Fruit fly (Drosophila melanogaster) whole organism, embryonic: ENCODE results near the gene CG45078.

Experiments used
- Awh ChIP-seq: fragments of 200-800 bp; sonication (Bioruptor generic); IDR thresholded peaks from 2 replicates; pipeline ENCODE4, ENCODE4 v1.3.6; 2022; ENCODE audit warnings: missing biosample characterization, missing genetic modification characterization
- CG10209 ChIP-seq: fragments of 200-800 bp; sonication (Bioruptor generic); optimal IDR thresholded peaks from 3 replicates; lab custom pipeline; 2017; ENCODE audit warnings: missing biosample characterization, mild to moderate bottlenecking, missing genetic modification characterization, missing genetic modification reagents
- CG10321 ChIP-seq: fragments of 200-800 bp; sonication (Bioruptor generic); IDR thresholded peaks from 2 replicates; pipeline ENCODE4 v1.3.6; 2022; ENCODE audit warnings: missing biosample characterization, missing genetic modification characterization
- CG10366 ChIP-seq: fragments of 200-800 bp; sonication (Bioruptor generic); IDR thresholded peaks from 2 replicates; pipeline ENCODE4 v1.3.6; 2022; ENCODE audit warnings: missing biosample characterization, missing genetic modification characterization
- CG10565 ChIP-seq: fragments of 200-800 bp; sonication (Bioruptor generic); optimal IDR thresholded peaks from 3 replicates; lab custom pipeline; 2016; ENCODE audit warnings: missing biosample characterization, mild to moderate bottlenecking, missing genetic modification characterization
- CG10959 ChIP-seq: fragments of 200-800 bp; sonication (Bioruptor generic); IDR thresholded peaks from 2 replicates; pipeline ENCODE4 v1.3.6; 2022; ENCODE audit warnings: missing biosample characterization, missing genetic modification characterization
- CG12769 ChIP-seq: fragments of 200-800 bp; sonication (Bioruptor generic); optimal IDR thresholded peaks from 2 replicates; lab custom pipeline; 2019; ENCODE audit warnings: missing biosample characterization, mild to moderate bottlenecking, missing genetic modification characterization, moderate library complexity
- CG16813 ChIP-seq: fragments of 200-800 bp; sonication (Bioruptor generic); IDR thresholded peaks from 3 replicates; pipeline ENCODE4 v1.3.6; 2022; ENCODE audit warnings: missing biosample characterization, missing genetic modification characterization; ENCODE audit not compliant: partially characterized antibody
- CG17328 ChIP-seq: fragments of 200-800 bp; sonication (Bioruptor generic); IDR thresholded peaks from 2 replicates; pipeline ENCODE4 v1.3.6; 2022; ENCODE audit warnings: missing biosample characterization, missing genetic modification characterization
- CG1792 ChIP-seq: fragments of 200-800 bp; sonication (Bioruptor generic); optimal IDR thresholded peaks from 2 replicates; lab custom pipeline; 2016; ENCODE audit warnings: missing biosample characterization, missing genetic modification characterization
- CG18262 ChIP-seq: fragments of 200-800 bp; optimal IDR thresholded peaks from 3 replicates; lab custom pipeline; 2019; ENCODE audit warnings: missing biosample characterization, mild to moderate bottlenecking, missing genetic modification characterization, moderate library complexity
- CG2120 ChIP-seq: fragments of 200-800 bp; sonication (Bioruptor generic); optimal IDR thresholded peaks from 3 replicates; lab custom pipeline; 2016; ENCODE audit warnings: missing biosample characterization, missing genetic modification characterization
- CG32532 ChIP-seq: fragments of 200-800 bp; sonication (Bioruptor generic); IDR thresholded peaks from 2 replicates; pipeline ENCODE4 v1.3.6; 2022; ENCODE audit warnings: missing biosample characterization, missing genetic modification characterization
- CG3995 ChIP-seq: fragments of 200-800 bp; sonication (Bioruptor generic); optimal IDR thresholded peaks from 3 replicates; lab custom pipeline; 2016; ENCODE audit warnings: missing biosample characterization, missing genetic modification characterization
- CG42726 ChIP-seq: fragments of 200-800 bp; sonication (Bioruptor generic); IDR thresholded peaks from 2 replicates; pipeline ENCODE4 v1.3.6; 2022; ENCODE audit warnings: missing biosample characterization, missing genetic modification characterization; ENCODE audit not compliant: partially characterized antibody
- CG4360 ChIP-seq: fragments of 200-800 bp; sonication (Bioruptor generic); IDR thresholded peaks from 2 replicates; pipeline ENCODE4 v1.3.6; 2022; ENCODE audit warnings: missing biosample characterization, missing genetic modification characterization
- CG6254 ChIP-seq: fragments of 200-800 bp; sonication (Bioruptor generic); optimal IDR thresholded peaks from 3 replicates; lab custom pipeline; 2017; ENCODE audit warnings: mild to moderate bottlenecking, missing biosample characterization, missing genetic modification reagents, missing genetic modification characterization
- Dbx ChIP-seq: fragments of 200-800 bp; sonication (Bioruptor generic); IDR thresholded peaks from 3 replicates; pipeline ENCODE4 v1.3.6; 2022; ENCODE audit warnings: missing biosample characterization, missing genetic modification characterization
- Fer3 ChIP-seq: fragments of 200-800 bp; sonication (Bioruptor generic); optimal IDR thresholded peaks from 2 replicates; lab custom pipeline; 2018; ENCODE audit warnings: missing biosample characterization, mild to moderate bottlenecking, missing genetic modification characterization, moderate library complexity
- Hey ChIP-seq: fragments of 200-800 bp; sonication (Bioruptor generic); optimal IDR thresholded peaks from 3 replicates; lab custom pipeline; 2018; ENCODE audit warnings: missing biosample characterization, mild to moderate bottlenecking, missing genetic modification characterization
- HmgZ ChIP-seq: fragments of 200-800 bp; sonication (Bioruptor generic); optimal IDR thresholded peaks from 2 replicates; lab custom pipeline; 2018; ENCODE audit warnings: missing biosample characterization, mild to moderate bottlenecking, missing genetic modification characterization
- Lhr ChIP-seq: fragments of 200-800 bp; sonication (Bioruptor generic); optimal IDR thresholded peaks from 3 replicates; lab custom pipeline; 2017; ENCODE audit warnings: mild to moderate bottlenecking, missing biosample characterization, missing genetic modification reagents, missing genetic modification characterization
- Mad ChIP-seq: fragments of 200-800 bp; sonication (Bioruptor generic); optimal IDR thresholded peaks from 2 replicates; lab custom pipeline; 2016; ENCODE audit warnings: missing biosample characterization, missing genetic modification characterization
- NfI ChIP-seq: fragments of 200-800 bp; sonication (Bioruptor generic); optimal IDR thresholded peaks from 3 replicates; lab custom pipeline; 2018; ENCODE audit warnings: missing biosample characterization, mild to moderate bottlenecking, missing genetic modification characterization, moderate library complexity
- Poxn ChIP-seq: fragments of 200-800 bp; sonication (Bioruptor generic); IDR thresholded peaks from 2 replicates; pipeline ENCODE4 v1.3.6; 2022; ENCODE audit warnings: missing biosample characterization, missing genetic modification characterization
- Six4 ChIP-seq: fragments of 200-800 bp; sonication (Bioruptor generic); optimal IDR thresholded peaks from 2 replicates; lab custom pipeline; 2016; ENCODE audit warnings: missing biosample characterization, missing genetic modification characterization
- Vsx1 ChIP-seq: fragments of 200-800 bp; sonication (Bioruptor generic); optimal IDR thresholded peaks from 2 replicates; lab custom pipeline; 2017; ENCODE audit warnings: missing biosample characterization, mild to moderate bottlenecking, missing genetic modification characterization, missing genetic modification reagents
- aop ChIP-seq: fragments of 200-800 bp; sonication (Bioruptor generic); IDR thresholded peaks from 2 replicates; pipeline ENCODE4 v1.3.6; 2022; ENCODE audit warnings: missing biosample characterization, missing genetic modification characterization
- bab2 ChIP-seq: fragments of 200-800 bp; sonication (Bioruptor generic); optimal IDR thresholded peaks from 2 replicates; lab custom pipeline; 2016; ENCODE audit warnings: missing biosample characterization, missing genetic modification characterization
- bbx ChIP-seq: fragments of 200-800 bp; sonication (Bioruptor generic); IDR thresholded peaks from 2 replicates; pipeline ENCODE4 v1.3.6; 2022; ENCODE audit warnings: missing biosample characterization, missing genetic modification characterization; ENCODE audit not compliant: partially characterized antibody
- cato ChIP-seq: fragments of 200-800 bp; sonication (Bioruptor generic); optimal IDR thresholded peaks from 2 replicates; lab custom pipeline; 2016; ENCODE audit warnings: missing biosample characterization, missing genetic modification characterization, borderline replicate concordance
- corto ChIP-seq: fragments of 200-800 bp; sonication (Bioruptor generic); optimal IDR thresholded peaks from 2 replicates; lab custom pipeline; 2016; ENCODE audit warnings: missing biosample characterization, mild to moderate bottlenecking, missing genetic modification characterization, moderate library complexity
- dmrt11E ChIP-seq: fragments of 200-800 bp; sonication (Bioruptor generic); optimal IDR thresholded peaks from 3 replicates; lab custom pipeline; 2018; ENCODE audit warnings: missing biosample characterization, mild to moderate bottlenecking, missing genetic modification characterization, moderate library complexity
- exex ChIP-seq: fragments of 200-800 bp; sonication (Bioruptor generic); optimal IDR thresholded peaks from 4 replicates; lab custom pipeline; 2018; ENCODE audit warnings: missing biosample characterization, mild to moderate bottlenecking, missing genetic modification characterization, moderate library complexity
- fd102C ChIP-seq: fragments of 200-800 bp; sonication (Bioruptor generic); optimal IDR thresholded peaks from 2 replicates; lab custom pipeline; 2018; ENCODE audit warnings: missing biosample characterization, mild to moderate bottlenecking, missing genetic modification characterization, moderate library complexity
- fd3F ChIP-seq: fragments of 200-800 bp; sonication (Bioruptor generic); optimal IDR thresholded peaks from 2 replicates; lab custom pipeline; 2018; ENCODE audit warnings: missing biosample characterization, mild to moderate bottlenecking, missing genetic modification characterization, moderate library complexity
- gsb ChIP-seq: fragments of 200-800 bp; sonication (Bioruptor generic); IDR thresholded peaks from 2 replicates; pipeline ENCODE4 v1.3.6; 2022; ENCODE audit warnings: missing biosample characterization, missing genetic modification characterization
- h ChIP-seq: fragments of >200 bp; optimal IDR thresholded peaks from 2 replicates; lab custom pipeline; 2017
- kah ChIP-seq: fragments of 200-800 bp; sonication (Bioruptor generic); optimal IDR thresholded peaks from 2 replicates; lab custom pipeline; 2018; ENCODE audit warnings: missing biosample characterization, mild to moderate bottlenecking, missing genetic modification characterization
- lbe ChIP-seq: fragments of 200-800 bp; sonication (Bioruptor generic); optimal IDR thresholded peaks from 2 replicates; lab custom pipeline; 2016; ENCODE audit warnings: missing biosample characterization, mild to moderate bottlenecking, missing genetic modification characterization
- lola ChIP-seq, 3 experiments: fragments of >200 bp in 2 of 3; fragments of 200-800 bp in 1 of 3; sonication (Bioruptor generic) in 1 of 3; optimal IDR thresholded peaks; 2 replicates each; lab custom pipeline; 2017 to 2019; ENCODE audit warnings: missing biosample characterization in 3 of 3, missing genetic modification characterization in 3 of 3, mild to moderate bottlenecking in 1 of 3, moderate library complexity in 1 of 3
- p53 ChIP-seq: fragments of 200-800 bp; sonication (Bioruptor generic); optimal IDR thresholded peaks from 2 replicates; lab custom pipeline; 2016; ENCODE audit warnings: missing biosample characterization, missing genetic modification characterization
- pfk ChIP-seq: fragments of 200-800 bp; sonication (Bioruptor generic); optimal IDR thresholded peaks from 2 replicates; lab custom pipeline; 2018; ENCODE audit warnings: missing biosample characterization, mild to moderate bottlenecking, missing genetic modification characterization, moderate library complexity
- slbo ChIP-seq: fragments of 200-800 bp; sonication (Bioruptor generic); IDR thresholded peaks from 2 replicates; pipeline ENCODE4 v1.3.6; 2022; ENCODE audit warnings: missing biosample characterization, missing genetic modification characterization
- sob ChIP-seq: fragments of 200-800 bp; sonication (Bioruptor generic); IDR thresholded peaks from 2 replicates; pipeline ENCODE4 v1.3.6; 2022; ENCODE audit warnings: missing biosample characterization, missing genetic modification characterization
- sqz ChIP-seq: fragments of 200-800 bp; sonication (Bioruptor generic); optimal IDR thresholded peaks from 3 replicates; lab custom pipeline; 2018; ENCODE audit warnings: missing biosample characterization, mild to moderate bottlenecking, missing genetic modification characterization
- trem ChIP-seq: fragments of 200-800 bp; optimal IDR thresholded peaks from 3 replicates; lab custom pipeline; 2019; ENCODE audit warnings: missing biosample characterization, mild to moderate bottlenecking, missing genetic modification characterization, moderate library complexity
- zfh1 ChIP-seq: fragments of 200-800 bp; sonication (Bioruptor generic); IDR thresholded peaks from 3 replicates; pipeline ENCODE4 v1.3.6; 2022; ENCODE audit warnings: missing biosample characterization, missing genetic modification characterization

CG45078 gene

DNA sequence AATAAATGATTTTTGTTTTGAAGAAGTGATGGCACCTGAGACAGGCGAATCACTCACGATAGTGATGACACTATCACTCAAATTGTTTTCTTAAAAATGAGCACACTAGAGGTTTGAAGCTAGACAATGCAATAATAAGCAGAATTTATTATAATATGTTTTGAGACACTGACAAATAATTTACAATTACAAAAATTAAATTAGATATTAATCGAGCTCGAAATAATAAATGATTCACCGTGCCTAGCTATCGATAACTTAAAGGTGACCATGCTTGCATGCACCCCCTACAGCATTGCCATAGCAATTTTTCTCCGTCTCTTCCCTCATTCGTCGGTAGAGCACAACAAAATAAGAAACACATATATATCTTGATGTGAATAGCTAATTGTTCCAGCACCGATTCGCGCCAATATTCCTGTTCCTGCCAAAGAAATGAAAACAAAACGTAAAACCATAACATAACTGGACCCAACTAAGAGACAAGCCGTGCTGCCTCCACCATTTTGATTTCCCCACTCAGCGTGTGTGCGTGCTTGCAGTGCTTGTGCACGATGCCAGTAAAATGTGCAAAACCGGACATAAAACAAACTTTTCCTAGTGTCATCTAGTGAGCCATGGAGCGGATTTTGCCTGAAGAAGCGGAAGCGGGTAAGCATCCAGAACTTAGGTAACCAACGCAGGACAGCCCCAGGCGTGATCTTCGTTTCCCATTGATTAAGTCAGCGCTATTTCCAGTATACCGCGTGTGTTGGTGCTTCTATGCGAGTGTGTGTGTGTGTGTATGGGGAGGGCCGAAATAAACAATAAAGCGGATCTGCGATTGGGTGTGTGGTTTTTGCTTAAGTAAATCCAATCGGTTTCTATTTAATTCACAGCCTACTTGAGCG is 16.0 kb downstream of the CG45078 start, which contains the start of the genes MED7 and Cap-H2 (continued):
- TF ChIP-seq aop (GFP tag; lab: Robert Waterston, UW) (no peak; the same call in 1 of the 2 replicates), Dbx (GFP tag; lab: Robert Waterston, UW) (peak; percentile 89), Mad (GFP tag; lab: Kevin White, UChicago) (peak; percentile 80), CG10959 (GFP tag; lab: Robert Waterston, UW) (no peak; the same call in 1 of the 2 replicates), fd3F (GFP tag; lab: Kevin White, UChicago) (peak; percentile 57), CG10565 (peak; percentile 5), lbe (GFP tag; lab: Kevin White, UChicago) (peak; percentile 69), lola (GFP tag; optimal IDR thresholded peaks at IDR 0.05; lab: Kevin White, UChicago) (peak in 2 of 3 experiments; percentile 29 to 79), CG10209 (peak; percentile 64), Vsx1 (no peak), CG10321 (no peak), CG42726 (GFP tag; lab: Robert Waterston, UW) (peak; percentile 93), Hey (no peak), fd102C (GFP tag; lab: Kevin White, UChicago) (peak; percentile 24), CG1792 (GFP tag; lab: Kevin White, UChicago) (peak; percentile 67), gsb (GFP tag; lab: Robert Waterston, UW) (0 out of 2 replicates have a peak, but pooled peaks have one; percentile 16), NfI (GFP tag; lab: Kevin White, UChicago) (peak; percentile 74), CG6254 (peak; percentile 18), CG32532 (GFP tag; lab: Robert Waterston, UW) (peak; percentile 88), cato (GFP tag; lab: Kevin White, UChicago) (peak; percentile 42), CG18262 (peak; percentile 80), HmgZ (tag; lab: Kevin White, UChicago) (peak; percentile 74), bbx (peak; percentile 92), CG17328 (GFP tag; lab: Robert Waterston, UW) (peak; percentile 78), corto (GFP tag; lab: Kevin White, UChicago) (peak; percentile 58), slbo (GFP tag; lab: Robert Waterston, UW) (peak; percentile 90), bab2 (GFP tag; lab: Kevin White, UChicago) (peak; percentile 95), CG2120 (peak; percentile 91), trem (tag; lab: Kevin White, UChicago) (peak; percentile 90), pfk (GFP tag; lab: Kevin White, UChicago) (no peak), CG16813 (GFP tag; lab: Robert Waterston, UW) (peak; percentile 99), h (lab: Kevin White, UChicago) (no peak), sob (peak; percentile 93), kah (GFP tag; lab: Kevin White, UChicago) (no peak), CG12769 (tag; lab: Kevin White, UChicago) (peak; percentile 69), exex (tag; lab: Kevin White, UChicago) (peak; percentile 28), zfh1 (GFP tag; lab: Robert Waterston, UW) (peak; percentile 88), Fer3 (tag; lab: Kevin White, UChicago) (peak; percentile 62), Lhr (peak; percentile 57), Six4 (peak; percentile 38), CG3995 (GFP tag; lab: Kevin White, UChicago) (peak; percentile 100), CG10366 (GFP tag; lab: Robert Waterston, UW) (peak; percentile 83), p53 (GFP tag; lab: Kevin White, UChicago) (peak; percentile 20), Poxn (GFP tag; lab: Robert Waterston, UW) (no peak), Awh (GFP tag; lab: Robert Waterston, UW) (peak; percentile 67), dmrt11E (tag; lab: Kevin White, UChicago) (peak; percentile 80), CG4360 (GFP tag; lab: Robert Waterston, UW) (peak; percentile 37; the same call in 1 of the 2 replicates), sqz (GFP tag; lab: Kevin White, UChicago) (no peak)
